Fruit fly (Drosophila melanogaster) whole organism: ENCODE results near the gene Npc2h.

Experiments used
- CG8478 ChIP-seq: fragments of >200 bp; optimal IDR thresholded peaks from 2 replicates; lab custom pipeline; 2018; ENCODE audit warnings: inconsistent platforms
- Dll ChIP-seq: fragments of >200 bp; optimal IDR thresholded peaks from 2 replicates; lab custom pipeline; 2017
- EcR ChIP-seq, 2 experiments: fragments of >200 bp; optimal IDR thresholded peaks; 2 replicates each; lab custom pipeline; 2017; ENCODE audit warnings: missing biosample characterization in 2 of 2, missing genetic modification characterization in 2 of 2, missing genetic modification reagents in 2 of 2
- pan ChIP-seq: fragments of >200 bp; optimal IDR thresholded peaks from 2 replicates; lab custom pipeline; 2017
- psq ChIP-seq: fragments of >200 bp; optimal IDR thresholded peaks from 2 replicates; lab custom pipeline; 2017
- usp ChIP-seq: fragments of >200 bp; optimal IDR thresholded peaks from 2 replicates; lab custom pipeline; 2017; ENCODE audit warnings: missing biosample characterization, missing genetic modification characterization, mixed read lengths

The Npc2h gene

DNA sequence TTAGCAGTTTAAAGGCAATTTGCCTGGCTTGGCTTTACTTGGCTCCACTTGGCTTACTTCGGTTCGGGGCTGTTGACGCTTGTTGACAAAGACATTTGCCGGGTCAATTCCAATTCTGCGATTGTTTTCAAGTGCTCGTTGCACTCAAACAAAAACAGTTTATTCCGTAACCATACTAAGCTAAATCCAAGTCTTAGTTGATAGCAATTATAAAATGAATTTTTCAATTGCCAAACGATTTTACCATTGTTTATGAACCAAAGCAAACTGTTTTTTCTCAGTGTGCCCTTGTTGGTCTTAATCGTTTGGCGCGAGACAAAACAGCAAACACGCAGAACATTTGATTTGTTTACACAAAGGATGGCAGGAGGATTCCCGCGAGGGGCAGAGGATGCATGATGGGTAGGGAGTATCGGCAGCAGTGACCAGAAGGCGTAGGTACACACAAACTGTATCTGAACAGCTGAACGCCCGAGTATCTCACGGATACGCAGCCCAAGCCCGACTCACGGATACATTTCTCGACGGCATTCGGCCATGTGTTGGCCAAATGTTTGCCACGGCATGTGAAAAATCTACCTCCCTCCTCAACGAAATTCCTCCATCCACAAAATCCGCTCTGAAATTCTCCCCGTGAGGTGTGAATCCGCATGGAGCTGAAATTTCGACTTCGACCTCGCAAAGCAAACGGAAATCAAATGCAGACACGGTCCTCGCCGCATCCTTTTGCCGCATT, 8.6 kb upstream of the Npc2h start:
- TF ChIP-seq EcR (GFP tag; optimal IDR thresholded peaks at IDR 0.05; lab: Kevin White, UChicago), result no peak
- TF ChIP-seq usp (GFP tag; lab: Kevin White, UChicago), result no peak
- TF ChIP-seq pan (lab: Kevin White, UChicago), result no peak
- TF ChIP-seq Dll (lab: Kevin White, UChicago), result no peak
- TF ChIP-seq psq (lab: Kevin White, UChicago), result no peak
- no peak for TF ChIP-seq CG8478

DNA sequence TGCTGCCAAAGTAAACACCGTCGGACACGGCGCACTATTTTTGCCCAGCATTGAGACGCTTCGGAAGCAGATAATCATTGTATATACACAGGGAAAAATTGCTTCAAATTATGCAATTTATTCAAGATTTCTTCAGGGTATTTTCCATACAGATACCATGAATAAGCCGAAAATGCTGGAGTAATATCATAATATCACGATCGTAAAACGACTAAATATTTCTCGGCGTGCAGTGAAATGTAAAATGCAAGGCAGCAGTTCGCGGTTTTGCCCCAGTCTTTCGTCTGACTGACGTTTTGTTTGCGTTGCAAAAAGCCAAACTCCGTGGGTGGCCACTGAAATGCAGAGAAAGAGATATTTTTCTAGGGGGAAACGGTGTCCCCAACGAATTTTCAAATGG, 4.8 kb upstream of the Npc2h start:
- no peak for TF ChIP-seq pan (lab: Kevin White, UChicago)
- TF ChIP-seq psq (lab: Kevin White, UChicago), result no peak
- TF ChIP-seq Dll (lab: Kevin White, UChicago), result no peak
- TF ChIP-seq CG8478, result no peak
- TF ChIP-seq EcR (GFP tag; optimal IDR thresholded peaks at IDR 0.05; lab: Kevin White, UChicago), result no peak
- no peak for TF ChIP-seq usp (GFP tag; lab: Kevin White, UChicago)

DNA sequence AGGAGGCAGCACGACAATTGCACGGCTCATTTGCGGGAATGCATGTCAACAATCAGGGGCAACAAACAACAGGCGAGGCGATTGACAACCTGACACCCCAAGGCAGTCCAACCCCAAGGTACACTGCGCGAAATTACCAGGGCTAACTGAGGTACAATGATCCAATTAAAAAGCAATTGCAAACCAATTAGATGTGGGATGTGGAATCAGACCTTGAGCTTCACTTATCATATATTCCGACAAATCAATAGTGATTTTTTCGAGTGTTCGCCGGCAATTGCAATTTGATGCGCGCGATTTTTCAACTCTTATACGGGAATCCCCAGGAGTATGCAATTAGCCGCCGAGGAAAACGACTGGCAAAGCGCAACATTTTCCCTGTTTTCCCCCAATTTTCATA, 949 bp upstream of the Npc2h start:
- TF ChIP-seq usp (GFP tag; lab: Kevin White, UChicago) (no peak), EcR (GFP tag; optimal IDR thresholded peaks at IDR 0.05; lab: Kevin White, UChicago) (no peak), pan (lab: Kevin White, UChicago) (no peak)

DNA sequence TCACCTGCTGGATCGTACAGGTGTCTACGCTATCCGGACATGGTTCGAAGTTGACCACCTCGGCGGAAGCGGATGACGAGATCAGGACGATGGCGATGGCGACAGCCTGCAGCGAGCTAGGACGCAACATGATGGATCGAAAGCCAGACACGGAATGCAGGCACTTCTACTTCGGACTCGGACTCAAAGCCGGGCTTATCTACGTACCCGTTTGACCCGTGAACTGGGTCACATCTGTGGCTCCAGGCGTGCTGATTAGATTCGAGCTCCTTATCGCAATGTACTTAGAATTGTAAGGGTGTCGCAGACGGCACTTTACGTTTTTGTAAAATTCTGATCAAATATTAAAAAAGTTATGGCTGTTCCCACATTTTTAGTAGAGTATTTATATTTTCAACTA, 986 bp downstream of the Npc2h start, which contains the start of gene Npc2g:
Npc2g (minus strand) TSS at position 160 of the 400 bp plus-strand sequence.
- TF ChIP-seq usp (GFP tag; lab: Kevin White, UChicago) (no peak), Dll (lab: Kevin White, UChicago) (no peak), EcR (GFP tag; optimal IDR thresholded peaks at IDR 0.05; lab: Kevin White, UChicago) (no peak), pan (lab: Kevin White, UChicago) (no peak), CG8478 (no peak), psq (lab: Kevin White, UChicago) (no peak)

DNA sequence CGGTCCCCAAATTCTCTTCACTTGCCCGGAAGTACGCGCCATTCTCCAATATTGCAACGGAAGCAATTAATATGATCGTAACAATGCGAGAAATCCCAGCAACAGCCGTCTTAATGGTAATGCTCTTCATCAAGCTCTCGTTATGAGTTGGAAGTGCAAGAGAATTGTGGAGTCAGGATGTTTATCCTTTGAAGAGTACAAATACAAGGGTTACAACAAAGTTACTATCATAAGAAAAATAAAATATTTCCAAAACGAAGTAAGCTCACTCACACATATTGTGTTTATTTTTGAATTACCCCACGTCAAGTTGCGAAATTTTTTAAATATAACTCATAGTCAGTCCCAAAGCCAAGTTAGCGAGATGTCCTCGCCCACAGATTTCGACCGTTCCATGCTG, 3.5 kb downstream of the Npc2h start, which contains the start of gene CG15543:
CG15543 (plus strand) TSS at position 301 of the 400 bp plus-strand sequence.
- TF ChIP-seq CG8478 (no peak), EcR (GFP tag; optimal IDR thresholded peaks at IDR 0.05; lab: Kevin White, UChicago) (no peak), usp (GFP tag; lab: Kevin White, UChicago) (no peak)

DNA sequence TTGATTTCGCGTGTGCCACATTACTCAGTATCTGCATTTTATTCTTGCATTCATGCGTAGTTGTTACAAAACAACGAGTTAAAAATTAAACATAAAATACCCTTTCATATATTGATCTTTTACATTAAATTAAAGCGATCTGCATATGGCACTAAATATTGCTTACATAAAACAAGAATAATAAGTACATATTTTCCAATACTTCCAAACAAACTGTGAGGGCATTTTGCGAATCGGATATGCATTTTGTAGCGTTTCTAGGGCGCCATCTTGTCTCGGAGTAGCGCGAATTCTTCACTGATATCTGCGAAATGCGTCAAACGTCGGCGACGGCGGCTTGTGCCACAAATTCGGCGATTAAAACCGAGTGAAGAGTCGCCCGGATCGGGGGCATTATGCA, 4.7 kb downstream of the Npc2h start:
- no peak for TF ChIP-seq EcR (GFP tag; optimal IDR thresholded peaks at IDR 0.05; lab: Kevin White, UChicago)
- TF ChIP-seq pan (lab: Kevin White, UChicago), result no peak
- TF ChIP-seq Dll (lab: Kevin White, UChicago), result no peak
- no peak for TF ChIP-seq psq (lab: Kevin White, UChicago)
- no peak for TF ChIP-seq CG8478
- no peak for TF ChIP-seq usp (GFP tag; lab: Kevin White, UChicago)

DNA sequence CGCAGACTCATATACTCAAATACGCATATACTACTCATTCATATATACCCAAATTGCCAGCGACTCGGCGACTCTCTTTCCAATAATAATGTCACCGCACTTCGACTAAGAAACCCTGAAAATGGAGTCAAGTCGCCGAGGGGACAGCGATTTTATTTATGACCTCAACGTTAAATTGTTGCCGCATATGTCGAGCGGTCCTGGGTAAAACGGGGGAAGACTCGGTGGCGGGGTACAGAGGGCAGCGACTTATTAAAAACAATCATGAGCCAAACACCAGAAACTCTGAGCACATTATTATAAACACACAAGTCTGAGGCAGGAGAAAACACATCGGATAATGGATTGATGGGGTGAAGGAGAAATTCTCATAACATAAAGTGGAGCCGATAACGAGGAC, 11.0 kb downstream of the Npc2h start:
- TF ChIP-seq EcR (GFP tag; optimal IDR thresholded peaks at IDR 0.05; lab: Kevin White, UChicago), result no peak
- no peak for TF ChIP-seq psq (lab: Kevin White, UChicago)
- no peak for TF ChIP-seq Dll (lab: Kevin White, UChicago)
- TF ChIP-seq usp (GFP tag; lab: Kevin White, UChicago), result no peak
- TF ChIP-seq CG8478, result no peak
- no peak for TF ChIP-seq pan (lab: Kevin White, UChicago)

DNA sequence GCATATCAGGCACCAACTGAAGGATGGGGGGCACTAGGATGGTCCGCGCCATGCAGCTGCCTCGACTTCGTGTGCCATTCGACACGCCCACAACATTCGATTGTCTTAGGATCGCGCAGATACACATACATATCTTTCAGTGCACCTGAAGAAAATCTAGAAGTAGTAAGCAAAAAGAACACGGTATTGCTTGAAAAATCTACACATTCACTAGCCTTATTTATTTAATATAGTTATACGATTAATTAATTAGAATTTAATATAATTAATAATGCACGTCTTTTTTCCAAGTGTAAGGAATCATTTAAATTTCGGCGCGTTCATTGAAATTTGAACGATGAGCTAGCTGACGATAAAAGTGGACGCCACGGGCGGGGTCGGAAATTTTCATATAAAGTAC, 11.5 kb downstream of the Npc2h start:
- TF ChIP-seq psq (lab: Kevin White, UChicago) (no peak), CG8478 (no peak), usp (GFP tag; lab: Kevin White, UChicago) (no peak), Dll (lab: Kevin White, UChicago) (no peak), EcR (GFP tag; optimal IDR thresholded peaks at IDR 0.05; lab: Kevin White, UChicago) (no peak), pan (lab: Kevin White, UChicago) (no peak)

DNA sequence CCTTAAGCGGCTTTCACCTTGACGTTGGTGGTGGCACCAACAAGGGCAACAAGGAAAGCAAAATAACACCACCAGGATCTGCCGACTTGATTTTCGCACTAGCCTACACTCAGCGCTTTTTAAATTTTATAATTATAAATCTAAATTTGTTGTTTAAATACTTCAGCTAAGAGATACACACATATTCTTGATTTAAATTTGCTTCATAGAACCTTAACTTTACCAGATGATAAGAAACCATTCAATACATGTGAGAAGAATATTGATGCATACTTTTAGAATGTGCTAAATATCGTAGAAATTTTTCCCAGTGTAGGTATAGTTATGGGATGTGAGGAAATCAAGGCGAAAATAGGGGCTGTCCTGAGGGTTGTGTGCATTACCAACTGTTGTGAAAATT, 13.0 kb downstream of the Npc2h start:
- TF ChIP-seq usp (GFP tag; lab: Kevin White, UChicago), result no peak
- TF ChIP-seq Dll (lab: Kevin White, UChicago), result no peak
- no peak for TF ChIP-seq CG8478
- no peak for TF ChIP-seq EcR (GFP tag; optimal IDR thresholded peaks at IDR 0.05; lab: Kevin White, UChicago)
- no peak for TF ChIP-seq pan (lab: Kevin White, UChicago)
- no peak for TF ChIP-seq psq (lab: Kevin White, UChicago)

DNA sequence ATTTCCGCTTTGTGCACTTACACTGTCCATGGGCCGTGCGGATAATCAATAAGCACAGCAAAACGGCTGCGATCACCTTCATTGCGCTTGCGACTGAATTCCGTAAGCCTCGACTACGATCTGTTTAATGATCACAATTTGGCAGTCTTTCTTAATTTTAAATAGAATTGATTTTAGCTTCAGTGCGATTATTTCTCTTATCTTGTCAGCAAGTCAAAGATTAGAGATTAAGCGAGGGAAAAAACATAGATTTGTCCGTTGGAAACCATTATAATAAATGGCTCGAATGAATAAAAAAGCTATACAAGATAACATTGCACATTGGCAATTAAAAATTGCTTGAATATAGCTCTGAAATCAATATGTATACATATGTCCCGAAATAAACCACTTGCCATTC, 15.0 kb downstream of the Npc2h start, which contains the start of gene CG11313:
CG11313 (minus strand) TSS at position 101 of the 400 bp plus-strand sequence.
- no peak for TF ChIP-seq pan (lab: Kevin White, UChicago)

DNA sequence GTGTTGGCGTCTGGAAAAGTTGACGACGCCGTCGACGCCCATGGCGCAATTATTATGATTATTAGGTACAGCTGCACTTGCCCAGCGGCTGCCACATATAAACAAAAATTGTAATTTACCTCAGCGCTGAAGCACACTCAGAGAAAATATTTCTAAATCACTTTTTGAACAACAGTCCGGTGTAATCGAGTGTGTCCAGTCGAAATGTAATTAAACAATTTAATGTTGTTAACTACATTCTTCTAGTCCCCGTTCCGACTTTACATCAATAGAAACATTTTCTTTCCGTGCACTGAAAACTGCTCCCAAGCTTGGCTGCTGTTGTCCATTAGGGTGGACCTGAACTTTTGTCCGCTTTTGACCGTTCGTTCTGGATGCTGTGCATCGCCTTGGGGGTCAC, 17.1 kb downstream of the Npc2h start:
- TF ChIP-seq CG8478 (no peak), EcR (GFP tag; optimal IDR thresholded peaks at IDR 0.05; lab: Kevin White, UChicago) (no peak), pan (lab: Kevin White, UChicago) (no peak), psq (lab: Kevin White, UChicago) (no peak), usp (GFP tag; lab: Kevin White, UChicago) (no peak), Dll (lab: Kevin White, UChicago) (no peak)

DNA sequence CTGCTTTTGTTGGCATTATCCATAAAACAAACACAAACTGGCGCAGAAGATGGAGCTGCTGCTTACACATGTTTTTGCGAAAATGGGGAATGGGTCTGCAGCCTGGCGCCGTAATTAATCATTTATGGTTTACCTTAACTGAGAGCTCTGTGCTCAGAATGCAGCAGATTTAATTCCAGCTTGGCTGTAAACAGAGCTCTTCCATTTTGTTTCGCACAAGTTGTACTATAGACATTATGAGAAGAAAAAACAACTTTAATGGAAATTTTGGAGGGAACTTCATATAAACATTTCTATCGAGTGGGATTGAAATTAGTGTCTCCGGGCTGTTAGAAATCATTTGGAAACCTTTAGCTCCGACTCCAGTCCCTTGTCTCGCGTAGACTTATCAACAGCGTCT, 20.3 kb downstream of the Npc2h start, which contains the start of gene eIF4H2:
eIF4H2 (plus strand) TSS at position 301 of the 400 bp plus-strand sequence.
- no peak for TF ChIP-seq EcR (GFP tag; optimal IDR thresholded peaks at IDR 0.05; lab: Kevin White, UChicago)
- no peak for TF ChIP-seq pan (lab: Kevin White, UChicago)
- no peak for TF ChIP-seq Dll (lab: Kevin White, UChicago)
- no peak for TF ChIP-seq usp (GFP tag; lab: Kevin White, UChicago)
- TF ChIP-seq CG8478, result no peak
- no peak for TF ChIP-seq psq (lab: Kevin White, UChicago)
